Worm (Caenorhabditis elegans): ENCODE measurements around the gene nasp-1.

nasp-1 gene

ce11 chrII:11097154-11097887 is 9.1 kb upstream of the nasp-1 start, which contains the start of the genes rpl-36.A and nuo-1 (continued):
- TF ChIP-seq let-526 (GFP tag; IDR thresholded peaks at IDR 0.05) (no peak), pbrm-1 (GFP tag; IDR thresholded peaks at IDR 0.05) (peak; percentile 14; the same call in 1 of the 2 replicates), lsl-1 (GFP tag; optimal IDR thresholded peaks at IDR 0.05) (peak; percentile 89), ztf-28 (GFP tag; IDR thresholded peaks at IDR 0.05) (no peak), B0336.3 (GFP tag; IDR thresholded peaks at IDR 0.05) (no peak), nhr-27 (tag; optimal IDR thresholded peaks at IDR 0.05) (no peak), attf-3 (GFP tag; conservative IDR thresholded peaks at IDR 0.05) (peak; percentile 92), K12H6.12 (tag; optimal IDR thresholded peaks at IDR 0.05) (peak; percentile 46), zfh-2 (GFP tag; conservative IDR thresholded peaks at IDR 0.05) (no peak), Y67H2A.10 (GFP tag; conservative IDR thresholded peaks at IDR 0.05) (no peak), hmg-20 (GFP tag; IDR thresholded peaks at IDR 0.05) (no peak), mxl-1 (tag; optimal IDR thresholded peaks at IDR 0.05) (no peak), snpc-1.1 (tag; optimal IDR thresholded peaks at IDR 0.05; ENCODE audit: insufficient read depth) (peak; percentile 16), ceh-40 (GFP tag; IDR thresholded peaks at IDR 0.05) (no peak), akir-1 (GFP tag; optimal IDR thresholded peaks at IDR 0.05) (no peak), F37B4.10 (GFP tag; IDR thresholded peaks at IDR 0.05) (no peak), cebp-1 (GFP tag; IDR thresholded peaks at IDR 0.05) (no peak), cebp-1 (tag; optimal IDR thresholded peaks at IDR 0.05) (peak; percentile 49), attf-6 (GFP tag; IDR thresholded peaks at IDR 0.05) (no peak), sptf-2 (GFP tag; optimal IDR thresholded peaks at IDR 0.05) (no peak), dpl-1 (GFP tag; optimal IDR thresholded peaks at IDR 0.05) (peak; percentile 22), pha-4 (tag; optimal IDR thresholded peaks at IDR 0.05) (peak; percentile 64), bed-1 (GFP tag; IDR thresholded peaks at IDR 0.05) (no peak), efl-1 (GFP tag; optimal IDR thresholded peaks at IDR 0.05) (peak; percentile 13), F39B2.1 (GFP tag; IDR thresholded peaks at IDR 0.05) (no peak), hsf-1 (GFP tag; IDR thresholded peaks at IDR 0.05) (no peak), lin-54 (GFP tag; optimal IDR thresholded peaks at IDR 0.05) (peak; percentile 73), atf-7 (tag; optimal IDR thresholded peaks at IDR 0.05) (no peak), ztf-3 (GFP tag; optimal IDR thresholded peaks at IDR 0.05) (no peak), rcor-1 (GFP tag; IDR thresholded peaks at IDR 0.05) (0 out of 2 replicates have a peak, but pooled peaks have one; percentile 19), ceh-100 (GFP tag; IDR thresholded peaks at IDR 0.05) (no peak), Y53F4B.3 (GFP tag; IDR thresholded peaks at IDR 0.05) (no peak), lin-35 (GFP tag; optimal IDR thresholded peaks at IDR 0.05) (peak in 1 of 3 experiments; percentile 67), somi-1 (GFP tag; optimal IDR thresholded peaks at IDR 0.05) (no peak), athp-1 (tag; optimal IDR thresholded peaks at IDR 0.05) (no peak), nhr-120 (GFP tag; IDR thresholded peaks at IDR 0.05) (no peak), ztf-26 (tag; optimal IDR thresholded peaks at IDR 0.05) (no peak), F49E8.2 (tag; optimal IDR thresholded peaks at IDR 0.05; ENCODE audit: insufficient read depth) (peak; percentile 47), ztf-18 (tag; optimal IDR thresholded peaks at IDR 0.05) (peak; percentile 32), chd-7 (tag; optimal IDR thresholded peaks at IDR 0.05) (no peak), xnd-1 (tag; optimal IDR thresholded peaks at IDR 0.05) (no peak), ekl-4 (GFP tag; IDR thresholded peaks at IDR 0.05) (0 out of 2 replicates have a peak, but pooled peaks have one; percentile 10), tbx-9 (tag; optimal IDR thresholded peaks at IDR 0.05; ENCODE audit: borderline replicate concordance) (no peak), B0019.2 (GFP tag; conservative IDR thresholded peaks at IDR 0.05) (peak; percentile 57), ets-4 (GFP tag; optimal IDR thresholded peaks at IDR 0.05) (no peak), him-1 (tag; optimal IDR thresholded peaks at IDR 0.05) (peak; percentile 30), snpc-4 (GFP tag; optimal IDR thresholded peaks at IDR 0.05) (no peak), snpc-4 (tag; optimal IDR thresholded peaks at IDR 0.05) (peak in 3 of 4 experiments; percentile 17 to 70 (median 49))
